Fruit fly (Drosophila melanogaster): ENCODE results near the gene Hira.

Hira gene

DNA sequence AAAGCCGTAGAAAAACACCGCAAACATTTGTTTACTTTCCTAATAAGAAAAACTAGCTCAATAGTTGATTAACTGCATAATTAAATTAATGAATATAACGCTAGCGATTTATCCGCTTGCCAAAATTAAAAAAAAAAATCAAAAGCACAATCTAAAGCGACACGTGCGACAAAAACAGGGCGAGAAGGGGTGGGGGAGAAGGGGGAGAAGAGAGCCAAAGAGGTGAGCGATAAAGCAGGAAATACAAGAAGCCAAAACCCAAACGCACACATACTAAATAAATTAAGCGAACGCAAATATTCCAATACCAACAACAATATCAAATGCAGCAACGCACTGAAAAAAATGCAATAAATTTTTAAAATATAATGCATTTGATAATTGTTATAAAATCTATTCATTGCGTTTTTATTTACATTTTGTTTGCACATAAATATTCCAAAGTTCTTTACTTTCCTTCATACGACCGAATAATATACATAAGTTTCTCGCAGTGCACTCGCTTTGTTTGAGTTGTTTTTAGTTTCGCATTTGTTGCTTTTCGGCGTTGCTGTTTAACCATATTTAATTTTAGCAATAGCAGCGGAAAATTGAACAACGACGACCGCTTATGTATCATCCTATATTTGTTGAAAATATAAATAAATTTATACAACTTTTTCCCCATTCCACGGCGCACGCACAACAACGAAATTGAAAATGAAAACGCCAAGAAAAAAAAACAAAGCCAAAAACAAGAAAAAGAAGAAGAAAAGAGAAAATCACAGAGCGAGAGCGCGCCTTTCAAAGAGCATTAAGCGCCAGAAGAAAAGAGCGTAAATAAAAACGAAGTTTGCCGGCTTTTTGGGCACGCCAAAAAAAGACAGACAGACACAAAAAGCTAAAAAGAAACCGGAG, 23.7 kb upstream of the Hira start (continued):
- TF ChIP-seq Hand (GFP tag; optimal IDR thresholded peaks at IDR 0.05), result peak; percentile 94
- no peak for TF ChIP-seq Bgb (GFP tag; IDR thresholded peaks at IDR 0.05; ENCODE audit: partially characterized antibody)
- peak; percentile 80 for TF ChIP-seq Atf3 (GFP tag; optimal IDR thresholded peaks at IDR 0.05)
- peak; percentile 97 for TF ChIP-seq Fer3 (tag; optimal IDR thresholded peaks at IDR 0.05)
- peak; percentile 91 for TF ChIP-seq CG12155 (GFP tag; optimal IDR thresholded peaks at IDR 0.05)
- TF ChIP-seq dpn (GFP tag; optimal IDR thresholded peaks at IDR 0.05), result peak; percentile 91 to 95
- peak; percentile 36 for TF ChIP-seq CG14965 (GFP tag; optimal IDR thresholded peaks at IDR 0.05; ENCODE audit: borderline replicate concordance)
- peak; percentile 96 for TF ChIP-seq lbe (GFP tag; optimal IDR thresholded peaks at IDR 0.05)
- peak; percentile 90 for TF ChIP-seq CG9215 (GFP tag; IDR thresholded peaks at IDR 0.05)
- TF ChIP-seq stc (GFP tag; IDR thresholded peaks at IDR 0.05), result peak; percentile 94
- peak; percentile 91 for TF ChIP-seq Six4 (GFP tag; optimal IDR thresholded peaks at IDR 0.05)
- TF ChIP-seq ATbp (GFP tag; optimal IDR thresholded peaks at IDR 0.05), result peak; percentile 95
- peak; percentile 96 for TF ChIP-seq NfI (GFP tag; optimal IDR thresholded peaks at IDR 0.05)
- no peak for TF ChIP-seq CG2129 (GFP tag; IDR thresholded peaks at IDR 0.05; ENCODE audit: partially characterized antibody)
- TF ChIP-seq sqz (GFP tag; optimal IDR thresholded peaks at IDR 0.05), result peak; percentile 93
- peak; percentile 94 for TF ChIP-seq CG6854 (GFP tag; optimal IDR thresholded peaks at IDR 0.05)
- peak; percentile 78 for TF ChIP-seq pnt (GFP tag; optimal IDR thresholded peaks at IDR 0.05)
- peak; percentile 93 for TF ChIP-seq CG12299 (tag; optimal IDR thresholded peaks at IDR 0.05)
- TF ChIP-seq gce (GFP tag; IDR thresholded peaks at IDR 0.05), result peak; percentile 85; the same call in 2 of the 3 replicates
- peak; percentile 89 for TF ChIP-seq CG3407 (GFP tag; optimal IDR thresholded peaks at IDR 0.05)
- no peak for TF ChIP-seq Elba2 (GFP tag; optimal IDR thresholded peaks at IDR 0.05)
- peak; percentile 66 for TF ChIP-seq CG9876 (GFP tag; optimal IDR thresholded peaks at IDR 0.05)
- TF ChIP-seq CG11093 (GFP tag; IDR thresholded peaks at IDR 0.05), result peak; percentile 91
- peak; percentile 90 for TF ChIP-seq CG4328 (GFP tag; optimal IDR thresholded peaks at IDR 0.05)
- TF ChIP-seq cato (GFP tag; optimal IDR thresholded peaks at IDR 0.05; ENCODE audit: borderline replicate concordance), result peak; percentile 80
- TF ChIP-seq CG30431 (GFP tag; optimal IDR thresholded peaks at IDR 0.05), result peak; percentile 78
- TF ChIP-seq Jarid2 (GFP tag; optimal IDR thresholded peaks at IDR 0.05), result peak; percentile 77
- peak; percentile 82 for TF ChIP-seq CG8089 (GFP tag; optimal IDR thresholded peaks at IDR 0.05)
- no peak for TF ChIP-seq HLH4C (GFP tag; IDR thresholded peaks at IDR 0.05; ENCODE audit: partially characterized antibody)
- TF ChIP-seq Pdp1 (GFP tag; optimal IDR thresholded peaks at IDR 0.05), result peak; percentile 89 to 91
- TF ChIP-seq CG17385 (GFP tag; optimal IDR thresholded peaks at IDR 0.05), result peak; percentile 95
- TF ChIP-seq peb (GFP tag; IDR thresholded peaks at IDR 0.05), result peak; percentile 91
- peak; percentile 74; the same call in 1 of the 2 replicates for TF ChIP-seq CG8765 (GFP tag; IDR thresholded peaks at IDR 0.05)
- no peak for TF ChIP-seq zen2 (GFP tag; IDR thresholded peaks at IDR 0.05; ENCODE audit: partially characterized antibody)
- TF ChIP-seq CG1792 (GFP tag; optimal IDR thresholded peaks at IDR 0.05), result peak; percentile 80
- TF ChIP-seq B-H1 (GFP tag; IDR thresholded peaks at IDR 0.05), result peak; percentile 96
- peak; percentile 79 for TF ChIP-seq CG13123 (GFP tag; optimal IDR thresholded peaks at IDR 0.05)
- TF ChIP-seq CG33213 (GFP tag; optimal IDR thresholded peaks at IDR 0.05), result peak; percentile 74
- TF ChIP-seq Dref (GFP tag; IDR thresholded peaks at IDR 0.05), result no peak
- peak; percentile 96 for TF ChIP-seq CG7556 (GFP tag; optimal IDR thresholded peaks at IDR 0.05)
- TF ChIP-seq cwo (GFP tag; optimal IDR thresholded peaks at IDR 0.05), result peak; percentile 96
- no peak for TF ChIP-seq CG17912 (GFP tag; optimal IDR thresholded peaks at IDR 0.05)
- peak; percentile 93 for TF ChIP-seq CG11085 (GFP tag; IDR thresholded peaks at IDR 0.05)
- TF ChIP-seq CG17829 (tag; optimal IDR thresholded peaks at IDR 0.05), result peak; percentile 96
- TF ChIP-seq gfzf (GFP tag; optimal IDR thresholded peaks at IDR 0.05), result no peak
- TF ChIP-seq CG30403 (GFP tag; optimal IDR thresholded peaks at IDR 0.05), result peak; percentile 96
- TF ChIP-seq fd3F (GFP tag; optimal IDR thresholded peaks at IDR 0.05), result peak; percentile 96
- TF ChIP-seq CG6813 (GFP tag; optimal IDR thresholded peaks at IDR 0.05), result peak; percentile 93
